Worm (Caenorhabditis elegans) whole organism, L1 larva: ENCODE results near the gene cpt-3.
A peak's percentile ranks its signal among the peaks of the same experiment; 100 is the strongest.

ENCODE experiments used
- C16A3.4 ChIP-seq: fragments of 150-350 bp; optimal IDR thresholded peaks from 2 replicates; lab custom pipeline; 2014; ENCODE audit warnings: missing biosample characterization, missing genetic modification characterization
- F16B12.6 ChIP-seq: fragments of 150-350 bp; optimal IDR thresholded peaks from 2 replicates; lab custom pipeline; 2014; ENCODE audit warnings: missing biosample characterization, missing genetic modification characterization
- Y116A8C.19 ChIP-seq: sonication (generic microtip); optimal IDR thresholded peaks from 2 replicates; lab custom pipeline; 2016; ENCODE audit warnings: missing compliant biosample characterization, missing genetic modification characterization, borderline replicate concordance
- aha-1 ChIP-seq: fragments of 150-350 bp; optimal IDR thresholded peaks from 2 replicates; lab custom pipeline; 2014; ENCODE audit warnings: missing biosample characterization, missing genetic modification characterization
- blmp-1 ChIP-seq: fragments of 150-350 bp; optimal IDR thresholded peaks from 2 replicates; lab custom pipeline; 2014; ENCODE audit warnings: missing biosample characterization, missing genetic modification characterization
- ceh-63 ChIP-seq: fragments of 200-800 bp; sonication (Bioruptor generic); optimal IDR thresholded peaks from 2 replicates; lab custom pipeline; 2018; ENCODE audit warnings: mild to moderate bottlenecking, missing genetic modification characterization, missing compliant biosample characterization
- ceh-8 ChIP-seq: fragments of 200-800 bp; sonication (Bioruptor generic); optimal IDR thresholded peaks from 2 replicates; lab custom pipeline; 2018; ENCODE audit warnings: mild to moderate bottlenecking, missing genetic modification characterization, moderate library complexity, missing compliant biosample characterization
- ceh-82 ChIP-seq, 3 experiments: fragments of 150-350 bp in 1 of 3; sonication (generic microtip) in 2 of 3; optimal IDR thresholded peaks; 2 replicates each; lab custom pipeline; 2014 to 2017; ENCODE audit warnings: missing biosample characterization in 3 of 3, missing genetic modification characterization in 3 of 3
- ceh-90 ChIP-seq: sonication (generic microtip); optimal IDR thresholded peaks from 2 replicates; lab custom pipeline; 2016; ENCODE audit warnings: missing genetic modification characterization, missing compliant biosample characterization
- ces-1 ChIP-seq: fragments of 150-350 bp; optimal IDR thresholded peaks from 2 replicates; lab custom pipeline; 2014; ENCODE audit warnings: missing biosample characterization, missing genetic modification reagents, missing genetic modification characterization
- dsc-1 ChIP-seq: sonication (generic microtip); optimal IDR thresholded peaks from 2 replicates; lab custom pipeline; 2016; ENCODE audit warnings: mild to moderate bottlenecking, missing genetic modification characterization, missing compliant biosample characterization
- efl-1 ChIP-seq, 4 experiments: fragments of 150-350 bp; optimal IDR thresholded peaks in 3 of 4; peaks in 1 of 4; 1 replicate in 1 of 4; 2 replicates in 3 of 4; lab custom pipeline; 2014; ENCODE audit warnings: missing biosample characterization in 2 of 4, missing genetic modification characterization in 2 of 4, missing genetic modification reagents in 2 of 4
- efl-3 ChIP-seq: fragments of 200-800 bp; sonication (Bioruptor generic); optimal IDR thresholded peaks from 2 replicates; lab custom pipeline; 2018; ENCODE audit warnings: mild to moderate bottlenecking, missing genetic modification characterization, missing compliant biosample characterization
- egl-27 ChIP-seq, 2 experiments: fragments of 150-350 bp in 1 of 2; sonication (generic microtip); optimal IDR thresholded peaks; 3 replicates each; lab custom pipeline; 2017 to 2018; ENCODE audit warnings: missing biosample characterization in 2 of 2, missing genetic modification characterization in 2 of 2, missing genetic modification reagents in 2 of 2
- elt-3 ChIP-seq, 6 experiments: fragments of 150-350 bp in 1 of 6; sonication (generic microtip); optimal IDR thresholded peaks; 2 replicates each; lab custom pipeline; 2017 to 2018; ENCODE audit warnings: missing biosample characterization in 6 of 6, missing genetic modification characterization in 6 of 6, inconsistent platforms in 1 of 6
- fkh-10 ChIP-seq: sonication (generic microtip); optimal IDR thresholded peaks from 2 replicates; lab custom pipeline; 2017; ENCODE audit warnings: missing biosample characterization, missing genetic modification reagents, missing genetic modification characterization
- fkh-4 ChIP-seq: sonication (generic microtip); optimal IDR thresholded peaks from 2 replicates; lab custom pipeline; 2016; ENCODE audit warnings: missing compliant biosample characterization, missing genetic modification characterization, borderline replicate concordance
- fos-1 ChIP-seq: fragments of 150-350 bp; optimal IDR thresholded peaks from 2 replicates; lab custom pipeline; 2014; ENCODE audit warnings: missing biosample characterization, missing genetic modification characterization
- hlh-4 ChIP-seq: sonication (generic microtip); optimal IDR thresholded peaks from 2 replicates; lab custom pipeline; 2016; ENCODE audit warnings: mild to moderate bottlenecking, missing genetic modification characterization, missing compliant biosample characterization
- hpl-2 ChIP-seq: fragments of 150-350 bp; optimal IDR thresholded peaks from 2 replicates; lab custom pipeline; 2014; ENCODE audit warnings: missing biosample characterization, missing genetic modification reagents, missing genetic modification characterization
- isw-1 ChIP-seq: fragments of 200-800 bp; sonication (Bioruptor generic); IDR thresholded peaks from 2 replicates; pipeline ENCODE4 v1.3.6; 2022; ENCODE audit warnings: missing genetic modification characterization, missing compliant biosample characterization
- jun-1 ChIP-seq: fragments of 150-350 bp; optimal IDR thresholded peaks from 2 replicates; lab custom pipeline; 2014; ENCODE audit warnings: missing biosample characterization, missing genetic modification reagents, missing genetic modification characterization
- lin-35 ChIP-seq, 2 experiments: fragments of 150-350 bp; optimal IDR thresholded peaks; 2 replicates each; lab custom pipeline; 2014; ENCODE audit warnings: missing biosample characterization in 2 of 2, missing genetic modification characterization in 2 of 2, missing genetic modification reagents in 2 of 2
- nhr-11 ChIP-seq: fragments of 150-350 bp; optimal IDR thresholded peaks from 2 replicates; lab custom pipeline; 2014; ENCODE audit warnings: missing biosample characterization, missing genetic modification characterization
- nhr-19 ChIP-seq: fragments of 200-800 bp; sonication (Bioruptor generic); conservative IDR thresholded peaks from 2 replicates; pipeline ENCODE4 v1.3.6; 2022; ENCODE audit warnings: missing genetic modification characterization, missing compliant biosample characterization
- nhr-20 ChIP-seq: sonication (generic microtip); optimal IDR thresholded peaks from 2 replicates; lab custom pipeline; 2016; ENCODE audit warnings: mild to moderate bottlenecking, missing genetic modification characterization, missing compliant biosample characterization
- nhr-71 ChIP-seq: sonication (generic microtip); optimal IDR thresholded peaks from 2 replicates; lab custom pipeline; 2016; ENCODE audit warnings: mild to moderate bottlenecking, missing genetic modification characterization, moderate library complexity, missing compliant biosample characterization
- nhr-76 ChIP-seq: sonication (generic microtip); optimal IDR thresholded peaks from 2 replicates; lab custom pipeline; 2017; ENCODE audit warnings: missing biosample characterization, missing genetic modification characterization
- nhr-77 ChIP-seq: fragments of 150-350 bp; optimal IDR thresholded peaks from 2 replicates; lab custom pipeline; 2014; ENCODE audit warnings: missing biosample characterization, missing genetic modification characterization
- nhr-85 ChIP-seq: sonication (generic microtip); peaks from one replicate; lab custom pipeline; 2016; ENCODE audit warnings: missing genetic modification characterization, inconsistent platforms, missing compliant biosample characterization
- skn-1 ChIP-seq: fragments of 150-350 bp; optimal IDR thresholded peaks from 2 replicates; lab custom pipeline; 2014; ENCODE audit warnings: missing biosample characterization, missing genetic modification characterization
- swsn-7 ChIP-seq: sonication (generic microtip); optimal IDR thresholded peaks from 2 replicates; lab custom pipeline; 2016; ENCODE audit warnings: missing genetic modification characterization, missing compliant biosample characterization
- tbx-2 ChIP-seq: sonication (generic microtip); optimal IDR thresholded peaks from 2 replicates; lab custom pipeline; 2016; ENCODE audit warnings: missing genetic modification characterization, missing compliant biosample characterization
- tlp-1 ChIP-seq: fragments of 150-350 bp; optimal IDR thresholded peaks from 2 replicates; lab custom pipeline; 2014; ENCODE audit warnings: missing biosample characterization, missing genetic modification characterization
- unc-62 ChIP-seq: fragments of 150-350 bp; optimal IDR thresholded peaks from 2 replicates; lab custom pipeline; 2014; ENCODE audit warnings: missing biosample characterization, missing genetic modification reagents, missing genetic modification characterization
- unc-98 ChIP-seq: fragments of 200-800 bp; sonication (Bioruptor generic); IDR thresholded peaks from 2 replicates; pipeline ENCODE4 v1.3.6; 2022; ENCODE audit warnings: missing genetic modification characterization, missing compliant biosample characterization
- zag-1 ChIP-seq: fragments of 150-350 bp; optimal IDR thresholded peaks from 2 replicates; lab custom pipeline; 2014; ENCODE audit warnings: missing biosample characterization, missing genetic modification characterization

cpt-3 gene

ce11 chrIII:2054084-2054483, 28.5 kb upstream of the cpt-3 start, which contains the start of gene M01E10.3:
Gene M01E10.3 (minus strand): TSS chrIII:2054184.
- no peak for TF ChIP-seq blmp-1 (tag; lab: Kevin White, UChicago)
- TF ChIP-seq nhr-11 (tag; lab: Kevin White, UChicago) = no peak
- TF ChIP-seq lin-35 (GFP tag; optimal IDR thresholded peaks at IDR 0.05; lab: Kevin White, UChicago) = no peak
- no peak for TF ChIP-seq hlh-4 (tag; lab: Kevin White, UChicago)

- TF ChIP-seq unc-98 (GFP tag; lab: Robert Waterston, UW) (no peak), efl-1 (optimal IDR thresholded peaks at IDR 0.05; lab: Kevin White, UChicago) (no peak), efl-1 (GFP tag; optimal IDR thresholded peaks at IDR 0.05 in 1 of 2; lab: Kevin White, UChicago) (peak in 1 of 2 experiments; percentile 78), isw-1 (GFP tag; lab: Robert Waterston, UW) (no peak)
Observed at ce11 chrIII:2057570-2057969, 25.0 kb upstream of the cpt-3 start, which contains the start of gene Y39A3A.2. Gene Y39A3A.2 (minus strand): TSS chrIII:2057670.

DNA sequence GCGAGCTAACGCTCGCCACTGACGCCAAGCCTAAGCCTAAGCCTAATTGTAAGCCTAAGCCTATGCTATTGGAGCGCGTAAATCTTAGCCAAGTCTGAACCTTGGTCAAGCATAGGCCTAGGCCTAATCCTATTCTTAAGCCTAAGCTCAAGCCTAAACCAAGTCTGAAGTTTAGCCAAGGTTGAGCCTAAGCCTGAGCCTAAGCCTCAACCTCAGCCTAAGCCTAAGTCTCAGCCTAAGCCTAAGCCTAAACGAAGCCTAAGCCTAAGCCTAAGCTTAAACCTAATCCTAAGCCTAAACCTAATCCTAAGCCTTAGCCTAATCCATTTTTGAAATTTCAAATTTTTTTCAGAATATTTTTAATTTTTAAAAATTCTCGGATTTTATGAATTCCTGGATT, 22.6 kb upstream of the cpt-3 start:
- TF ChIP-seq nhr-76 (no peak), fkh-4 (tag; lab: Kevin White, UChicago) (no peak), zag-1 (tag; lab: Kevin White, UChicago) (no peak), ceh-90 (tag; lab: Kevin White, UChicago) (no peak), skn-1 (tag; lab: Kevin White, UChicago) (no peak), efl-3 (no peak), F16B12.6 (tag; lab: Kevin White, UChicago) (no peak), ces-1 (GFP tag; lab: Kevin White, UChicago) (no peak), nhr-85 (tag; lab: Kevin White, UChicago) (no peak), nhr-71 (no peak), jun-1 (no peak), ceh-63 (no peak), Y116A8C.19 (tag; lab: Kevin White, UChicago) (no peak), nhr-77 (tag; lab: Kevin White, UChicago) (no peak)

ce11 chrIII:2060857-2061256, 21.8 kb upstream of the cpt-3 start, which contains the start of gene ins-16:
Gene ins-16 (minus strand): TSS chrIII:2060957.
- TF ChIP-seq fkh-10 (GFP tag; lab: Kevin White, UChicago) (no peak), swsn-7 (tag; lab: Kevin White, UChicago) (no peak), nhr-19 (GFP tag; lab: Robert Waterston, UW) (no peak), unc-62 (GFP tag; lab: Kevin White, UChicago) (no peak), dsc-1 (tag; lab: Kevin White, UChicago) (no peak), ceh-8 (GFP tag; lab: Kevin White, UChicago) (no peak), blmp-1 (tag; lab: Kevin White, UChicago) (no peak), Y116A8C.19 (tag; lab: Kevin White, UChicago) (no peak), aha-1 (no peak), nhr-20 (tag; lab: Kevin White, UChicago) (no peak), tbx-2 (no peak), fos-1 (tag; lab: Kevin White, UChicago) (no peak), elt-3 (tag; optimal IDR thresholded peaks at IDR 0.05; lab: Kevin White, UChicago) (no peak), ceh-82 (tag; optimal IDR thresholded peaks at IDR 0.05; lab: Kevin White, UChicago) (no peak), tlp-1 (tag; lab: Kevin White, UChicago) (no peak), hpl-2 (GFP tag; lab: Kevin White, UChicago) (no peak), egl-27 (tag; optimal IDR thresholded peaks at IDR 0.05; lab: Kevin White, UChicago) (no peak), C16A3.4 (no peak)
